Fruit fly (Drosophila melanogaster): ENCODE data around the gene Grx1.

Grx1 gene

DNA sequence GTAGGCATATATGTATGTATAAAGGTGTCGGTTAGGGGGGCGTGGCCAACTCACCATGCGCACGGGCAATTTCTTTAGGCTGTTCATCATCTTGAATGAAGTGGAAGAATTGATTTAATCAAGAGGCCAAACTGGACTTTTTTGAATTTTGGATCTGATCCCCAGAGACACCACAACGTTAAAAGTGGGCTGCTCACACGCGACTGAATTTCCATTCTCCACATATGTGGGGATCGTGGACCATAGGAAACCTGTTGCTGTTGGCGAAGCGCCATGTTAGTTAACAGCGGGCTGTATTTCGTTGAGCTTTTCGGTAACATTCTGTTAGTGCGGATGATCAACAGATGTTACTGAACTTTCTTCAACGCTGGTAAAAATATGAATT is 29.0 kb downstream of the Grx1 start, which contains the start of gene CG3902 (continued):
- TF ChIP-seq CG6791 (GFP tag; IDR thresholded peaks at IDR 0.05; ENCODE audit: partially characterized antibody) (peak; percentile 28; the same call in 1 of the 3 replicates), fru (optimal IDR thresholded peaks at IDR 0.05) (no peak), CG12219 (GFP tag; optimal IDR thresholded peaks at IDR 0.05) (peak; percentile 1), CG11723 (GFP tag; optimal IDR thresholded peaks at IDR 0.05) (no peak), bigmax (GFP tag; optimal IDR thresholded peaks at IDR 0.05) (no peak), PHDP (tag; optimal IDR thresholded peaks at IDR 0.05) (peak; percentile 39), ara (GFP tag; IDR thresholded peaks at IDR 0.05) (no peak), CG10274 (GFP tag; optimal IDR thresholded peaks at IDR 0.05) (no peak), CG13287 (GFP tag; IDR thresholded peaks at IDR 0.05; ENCODE audit: partially characterized antibody) (peak; percentile 5; the same call in 1 of the 2 replicates), slou (GFP tag; optimal IDR thresholded peaks at IDR 0.05) (no peak), CG17612 (GFP tag; IDR thresholded peaks at IDR 0.05) (no peak), CG6813 (GFP tag; optimal IDR thresholded peaks at IDR 0.05) (no peak), B-H2 (GFP tag; optimal IDR thresholded peaks at IDR 0.05) (peak; percentile 71), bbx (GFP tag; IDR thresholded peaks at IDR 0.05; ENCODE audit: partially characterized antibody) (peak; percentile 59; the same call in 1 of the 2 replicates), CG2875 (GFP tag; optimal IDR thresholded peaks at IDR 0.05) (no peak), CG31365 (tag; optimal IDR thresholded peaks at IDR 0.05) (peak; percentile 25), CG8089 (GFP tag; optimal IDR thresholded peaks at IDR 0.05) (no peak), CG11456 (GFP tag; IDR thresholded peaks at IDR 0.05) (no peak), seq (GFP tag; IDR thresholded peaks at IDR 0.05) (no peak), gcm (GFP tag; optimal IDR thresholded peaks at IDR 0.05) (no peak), caup (GFP tag; optimal IDR thresholded peaks at IDR 0.05; ENCODE audit: severe bottlenecking) (peak; percentile 68), CG13624 (GFP tag; optimal IDR thresholded peaks at IDR 0.05) (peak; percentile 9), Meics (GFP tag; optimal IDR thresholded peaks at IDR 0.05) (peak; percentile 46), CG2678 (tag; optimal IDR thresholded peaks at IDR 0.05) (peak; percentile 28), dm (GFP tag; optimal IDR thresholded peaks at IDR 0.05) (no peak), Rx (GFP tag; IDR thresholded peaks at IDR 0.05) (no peak), CG16863 (GFP tag; optimal IDR thresholded peaks at IDR 0.05) (no peak), CG14860 (GFP tag; IDR thresholded peaks at IDR 0.05; ENCODE audit: partially characterized antibody) (no peak), sd (tag; optimal IDR thresholded peaks at IDR 0.05) (peak; percentile 7), gt (GFP tag; IDR thresholded peaks at IDR 0.05) (no peak), sens-2 (GFP tag; IDR thresholded peaks at IDR 0.05) (no peak), Adf1 (GFP tag; IDR thresholded peaks at IDR 0.05) (peak; percentile 22; the same call in 1 of the 2 replicates), MESR4 (GFP tag; optimal IDR thresholded peaks at IDR 0.05) (peak; percentile 42), h (optimal IDR thresholded peaks at IDR 0.05) (no peak), CG5953 (GFP tag; IDR thresholded peaks at IDR 0.05) (peak; percentile 67), Stat92E (GFP tag; optimal IDR thresholded peaks at IDR 0.05) (peak in 1 of 3 experiments; percentile 23), run (tag; optimal IDR thresholded peaks at IDR 0.05) (no peak), CG7839 (tag; optimal IDR thresholded peaks at IDR 0.05) (no peak), Mad (GFP tag; optimal IDR thresholded peaks at IDR 0.05) (no peak), CG10321 (GFP tag; IDR thresholded peaks at IDR 0.05) (no peak), Nf-YA (GFP tag; IDR thresholded peaks at IDR 0.05) (no peak), Fer2 (tag; optimal IDR thresholded peaks at IDR 0.05) (no peak), rib (GFP tag; IDR thresholded peaks at IDR 0.05) (peak; percentile 61; the same call in 1 of the 2 replicates), lov (optimal IDR thresholded peaks at IDR 0.05) (no peak), lov (GFP tag; IDR thresholded peaks at IDR 0.05) (peak; percentile 71; the same call in 2 of the 3 replicates), aop (GFP tag; IDR thresholded peaks at IDR 0.05) (no peak), BtbVII (GFP tag; optimal IDR thresholded peaks at IDR 0.05) (peak; percentile 43), CG2712 (tag; optimal IDR thresholded peaks at IDR 0.05) (no peak), CG13123 (GFP tag; optimal IDR thresholded peaks at IDR 0.05) (no peak), Sox100B (GFP tag; optimal IDR thresholded peaks at IDR 0.05) (no peak), CG9817 (tag; optimal IDR thresholded peaks at IDR 0.05) (no peak), CG30403 (GFP tag; optimal IDR thresholded peaks at IDR 0.05) (no peak)
